Worm (Caenorhabditis elegans) whole organism, L4 larva: ENCODE measurements around the gene ttr-37.

Experiments
- R02D3.7 ChIP-seq: fragments of 150-350 bp; sonication (generic microtip); optimal IDR thresholded peaks from 3 replicates; lab custom pipeline; 2014; ENCODE audit warnings: missing biosample characterization, missing genetic modification characterization
- Y75B8A.6 ChIP-seq: fragments of 200-800 bp; sonication (Bioruptor generic); IDR thresholded peaks from 2 replicates; pipeline ENCODE4 v1.3.6; 2022; ENCODE audit warnings: missing genetic modification reagents, missing genetic modification characterization, missing compliant biosample characterization
- aly-2 ChIP-seq: sonication (generic microtip); optimal IDR thresholded peaks from 2 replicates; lab custom pipeline; 2018; ENCODE audit warnings: missing biosample characterization, missing genetic modification characterization
- ctbp-1 ChIP-seq: fragments of 200-800 bp; sonication (Bioruptor generic); IDR thresholded peaks from 2 replicates; pipeline ENCODE4 v1.3.6; 2022; ENCODE audit warnings: missing genetic modification reagents, missing genetic modification characterization, missing compliant biosample characterization
- dpl-1 ChIP-seq: fragments of 150-350 bp; optimal IDR thresholded peaks from 2 replicates; lab custom pipeline; 2014; ENCODE audit warnings: missing biosample characterization, missing genetic modification reagents, missing genetic modification characterization
- dve-1 ChIP-seq: sonication (generic microtip); optimal IDR thresholded peaks from 2 replicates; lab custom pipeline; 2017; ENCODE audit warnings: antibody characterized with exemption, mild to moderate bottlenecking, missing genetic modification characterization, missing compliant biosample characterization; ENCODE audit not compliant: insufficient read depth
- fkh-10 ChIP-seq: fragments of 150-350 bp; optimal IDR thresholded peaks from 2 replicates; lab custom pipeline; 2014; ENCODE audit warnings: missing biosample characterization, missing genetic modification reagents, missing genetic modification characterization
- lsy-2 ChIP-seq, 2 experiments: fragments of 150-350 bp in 1 of 2; sonication (generic microtip) in 1 of 2; optimal IDR thresholded peaks; 2 replicates each; lab custom pipeline; 2014 to 2017; ENCODE audit warnings: missing biosample characterization in 2 of 2, missing genetic modification characterization in 2 of 2
- madf-5 ChIP-seq, 2 experiments: fragments of 200-800 bp; sonication (Bioruptor generic); IDR thresholded peaks; 2 replicates each; pipeline ENCODE4 v1.3.6; 2022; ENCODE audit warnings: missing compliant biosample characterization in 2 of 2, missing genetic modification characterization in 2 of 2
- mdl-1 ChIP-seq, 2 experiments: fragments of 150-350 bp in 1 of 2; sonication (generic microtip) in 1 of 2; optimal IDR thresholded peaks; 2 replicates each; lab custom pipeline; 2014 to 2017; ENCODE audit warnings: missing biosample characterization in 2 of 2, missing genetic modification characterization in 2 of 2
- pqm-1 ChIP-seq: sonication (generic microtip); optimal IDR thresholded peaks from 2 replicates; lab custom pipeline; 2017; ENCODE audit warnings: missing biosample characterization, missing genetic modification characterization
- snpc-4 ChIP-seq: fragments of 150-350 bp; optimal IDR thresholded peaks from 2 replicates; lab custom pipeline; 2014; ENCODE audit warnings: missing biosample characterization, missing genetic modification characterization
- tag-97 ChIP-seq: fragments of 200-800 bp; sonication (Bioruptor generic); IDR thresholded peaks from 2 replicates; pipeline ENCODE4 v1.3.6; 2022; ENCODE audit warnings: missing genetic modification characterization, missing compliant biosample characterization
- unc-62 ChIP-seq, 3 experiments: fragments of 150-350 bp in 1 of 3; sonication (generic microtip); optimal IDR thresholded peaks in 2 of 3; peaks in 1 of 3; 1 replicate in 1 of 3; 2 replicates in 2 of 3; lab custom pipeline; 2014 to 2017; ENCODE audit warnings: missing biosample characterization in 3 of 3, missing genetic modification characterization in 3 of 3, missing genetic modification reagents in 3 of 3, missing genotype in 1 of 3

ce11 chrX:1344818-1345217 lies 7.8 kb upstream of the ttr-37 start:
- peak; percentile 93 to 95 for TF ChIP-seq lsy-2 (tag; optimal IDR thresholded peaks at IDR 0.05; lab: Kevin White, UChicago)
- peak; percentile 93 for TF ChIP-seq ctbp-1 (GFP tag; lab: Robert Waterston, UW)
- peak; percentile 63 for TF ChIP-seq snpc-4 (tag; lab: Kevin White, UChicago)
- peak in 1 of 2 experiments; percentile 66; a peak in 1 of 4 replicates for TF ChIP-seq madf-5 (GFP tag; IDR thresholded peaks at IDR 0.05; lab: Robert Waterston, UW)
- TF ChIP-seq dve-1 (tag; lab: Kevin White, UChicago): peak; percentile 99
- TF ChIP-seq pqm-1 (tag; lab: Kevin White, UChicago): peak; percentile 34
- TF ChIP-seq unc-62 (GFP tag; optimal IDR thresholded peaks at IDR 0.05 in 1 of 2; lab: Kevin White, UChicago): peak; percentile 42 to 76
- TF ChIP-seq unc-62 (tag; optimal IDR thresholded peaks at IDR 0.05; lab: Kevin White, UChicago): no peak
- peak; percentile 87 to 91 for TF ChIP-seq mdl-1 (tag; optimal IDR thresholded peaks at IDR 0.05; lab: Kevin White, UChicago)
- peak; percentile 74 for TF ChIP-seq dpl-1 (GFP tag; lab: Kevin White, UChicago)
- TF ChIP-seq aly-2: no peak
- peak; percentile 9 for TF ChIP-seq R02D3.7
- TF ChIP-seq tag-97 (GFP tag; lab: Robert Waterston, UW): no peak
- 0 out of 2 replicates have a peak, but pooled peaks have one; percentile 61 for TF ChIP-seq Y75B8A.6 (GFP tag; lab: Robert Waterston, UW)
- peak; percentile 98 for TF ChIP-seq fkh-10 (GFP tag; lab: Kevin White, UChicago)
